Worm (Caenorhabditis elegans): ENCODE data around the gene glb-5.
A peak's percentile ranks its signal among the peaks of the same experiment; 100 is the strongest.

glb-5 gene

ce11 chrV:5587042-5587441 is 28.4 kb downstream of the glb-5 start:
- peak; percentile 41 for TF ChIP-seq nhr-25 (tag; optimal IDR thresholded peaks at IDR 0.05)
- no peak for TF ChIP-seq ama-1 (optimal IDR thresholded peaks at IDR 0.05)
- no peak for TF ChIP-seq lin-39 (tag; optimal IDR thresholded peaks at IDR 0.05)
- TF ChIP-seq nhr-23 (tag; optimal IDR thresholded peaks at IDR 0.05) = no peak
- peak; percentile 2 for TF ChIP-seq hmg-11 (tag; optimal IDR thresholded peaks at IDR 0.05)
- TF ChIP-seq snpc-4 (tag; optimal IDR thresholded peaks at IDR 0.05) = peak; percentile 96
- no peak for TF ChIP-seq nhr-67 (tag; optimal IDR thresholded peaks at IDR 0.05)
- no peak for TF ChIP-seq daf-12 (tag; optimal IDR thresholded peaks at IDR 0.05)
- no peak for TF ChIP-seq elt-3 (tag; optimal IDR thresholded peaks at IDR 0.05)
- TF ChIP-seq nfya-1 (tag; optimal IDR thresholded peaks at IDR 0.05; ENCODE audit: insufficient read depth) = no peak
- TF ChIP-seq egl-5 (tag; optimal IDR thresholded peaks at IDR 0.05) = no peak
- no peak for TF ChIP-seq nhr-77 (tag; optimal IDR thresholded peaks at IDR 0.05)
- TF ChIP-seq nhr-28 (tag; optimal IDR thresholded peaks at IDR 0.05) = no peak

- no peak for TF ChIP-seq unc-62 (GFP tag; optimal IDR thresholded peaks at IDR 0.05)
- TF ChIP-seq ztf-11 (tag; optimal IDR thresholded peaks at IDR 0.05) = no peak
- TF ChIP-seq jun-1 (tag; optimal IDR thresholded peaks at IDR 0.05) = no peak
- TF ChIP-seq egl-5 (tag; optimal IDR thresholded peaks at IDR 0.05) = no peak
- no peak for TF ChIP-seq ceh-16 (tag; optimal IDR thresholded peaks at IDR 0.05)
- no peak for TF ChIP-seq nhr-11 (tag; optimal IDR thresholded peaks at IDR 0.05)
- TF ChIP-seq zag-1 (tag; optimal IDR thresholded peaks at IDR 0.05) = no peak
- TF ChIP-seq elt-1 (tag; optimal IDR thresholded peaks at IDR 0.05) = no peak
- TF ChIP-seq daf-12 (tag; optimal IDR thresholded peaks at IDR 0.05) = no peak
- TF ChIP-seq pqm-1 (tag; optimal IDR thresholded peaks at IDR 0.05) = no peak
- no peak for TF ChIP-seq nhr-67 (tag; optimal IDR thresholded peaks at IDR 0.05)
- no peak for TF ChIP-seq hmg-11 (tag; optimal IDR thresholded peaks at IDR 0.05)
- no peak for TF ChIP-seq tbx-2 (tag; optimal IDR thresholded peaks at IDR 0.05)
- no peak for TF ChIP-seq elt-3 (tag; optimal IDR thresholded peaks at IDR 0.05)
- no peak for TF ChIP-seq nhr-76 (tag; optimal IDR thresholded peaks at IDR 0.05)
- no peak for TF ChIP-seq ZK546.5 (tag; optimal IDR thresholded peaks at IDR 0.05)
- no peak for TF ChIP-seq nhr-28 (tag; optimal IDR thresholded peaks at IDR 0.05)
- no peak for TF ChIP-seq mdl-1 (tag; optimal IDR thresholded peaks at IDR 0.05)
- TF ChIP-seq egl-27 (tag; optimal IDR thresholded peaks at IDR 0.05) = no peak
These were observed 29.3 kb downstream of the glb-5 start for ce11 chrV:5587955-5588354.

- no peak for TF ChIP-seq lsy-12 (tag; optimal IDR thresholded peaks at IDR 0.05)
- peak; percentile 1 for TF ChIP-seq nhr-43 (tag; optimal IDR thresholded peaks at IDR 0.05; ENCODE audit: poor library complexity, severe bottlenecking)
These were observed 33.2 kb downstream of the glb-5 start for ce11 chrV:5591887-5592286.

- TF ChIP-seq eor-1 (tag; optimal IDR thresholded peaks at IDR 0.05) (peak in 1 of 2 experiments; percentile 28), mml-1 (tag; optimal IDR thresholded peaks at IDR 0.05) (no peak), lin-15B (tag; optimal IDR thresholded peaks at IDR 0.05) (peak; percentile 78), elt-2 (tag; optimal IDR thresholded peaks at IDR 0.05) (peak; percentile 37), nhr-11 (tag; optimal IDR thresholded peaks at IDR 0.05) (no peak), R02D3.7 (tag; optimal IDR thresholded peaks at IDR 0.05) (peak; percentile 6), daf-12 (tag; optimal IDR thresholded peaks at IDR 0.05) (no peak), nfya-1 (tag; optimal IDR thresholded peaks at IDR 0.05; ENCODE audit: insufficient read depth) (peak; percentile 79), skn-1 (tag; optimal IDR thresholded peaks at IDR 0.05) (no peak), ama-1 (optimal IDR thresholded peaks at IDR 0.05) (no peak), ztf-4 (tag; optimal IDR thresholded peaks at IDR 0.05) (no peak), ceh-82 (tag; optimal IDR thresholded peaks at IDR 0.05) (no peak), nhr-67 (tag; optimal IDR thresholded peaks at IDR 0.05) (no peak), nhr-237 (tag; optimal IDR thresholded peaks at IDR 0.05) (no peak), pqm-1 (tag; optimal IDR thresholded peaks at IDR 0.05) (peak; percentile 13), egl-5 (tag; optimal IDR thresholded peaks at IDR 0.05) (no peak), elt-3 (tag; optimal IDR thresholded peaks at IDR 0.05) (no peak), nhr-25 (tag; optimal IDR thresholded peaks at IDR 0.05) (peak; percentile 31), sea-2 (GFP tag; optimal IDR thresholded peaks at IDR 0.05) (peak; percentile 54), tbx-2 (tag; optimal IDR thresholded peaks at IDR 0.05) (no peak), aly-2 (tag; optimal IDR thresholded peaks at IDR 0.05) (no peak), lsy-12 (tag; optimal IDR thresholded peaks at IDR 0.05) (no peak), ceh-16 (tag; optimal IDR thresholded peaks at IDR 0.05) (no peak), fkh-10 (GFP tag; optimal IDR thresholded peaks at IDR 0.05) (no peak), pha-4 (tag; optimal IDR thresholded peaks at IDR 0.05) (peak; percentile 90), jun-1 (tag; optimal IDR thresholded peaks at IDR 0.05) (no peak), nhr-23 (tag; optimal IDR thresholded peaks at IDR 0.05) (peak; percentile 87), nhr-76 (tag; optimal IDR thresholded peaks at IDR 0.05) (no peak), ZK546.5 (tag; optimal IDR thresholded peaks at IDR 0.05) (no peak), ceh-9 (tag; optimal IDR thresholded peaks at IDR 0.05) (no peak), lin-39 (tag; optimal IDR thresholded peaks at IDR 0.05) (no peak), unc-62 (GFP tag; optimal IDR thresholded peaks at IDR 0.05) (no peak), nhr-12 (tag; optimal IDR thresholded peaks at IDR 0.05) (no peak), nhr-28 (tag; optimal IDR thresholded peaks at IDR 0.05) (no peak), nhr-43 (tag; optimal IDR thresholded peaks at IDR 0.05; ENCODE audit: poor library complexity, severe bottlenecking) (peak; percentile 54), nhr-77 (tag; optimal IDR thresholded peaks at IDR 0.05) (no peak), egl-27 (tag; optimal IDR thresholded peaks at IDR 0.05) (no peak), fkh-2 (tag; optimal IDR thresholded peaks at IDR 0.05) (no peak), elt-1 (tag; optimal IDR thresholded peaks at IDR 0.05) (no peak), zag-1 (tag; optimal IDR thresholded peaks at IDR 0.05) (no peak)
These were observed 33.6 kb downstream of the glb-5 start, which contains the start of gene vps-37 for ce11 chrV:5592323-5592722. Gene vps-37, plus strand, starts transcription at chrV:5592700.

All from whole organism, L3 larva.